Fruit fly (Drosophila melanogaster) whole organism, embryonic: Measurements from ENCODE around the gene dj-1beta.

Experiments
- Ada2b ChIP-seq: fragments of 200-800 bp; sonication (Bioruptor generic); IDR thresholded peaks from 2 replicates; pipeline ENCODE4 v1.3.6; 2022; ENCODE audit warnings: missing biosample characterization, missing genetic modification characterization
- CG10959 ChIP-seq: fragments of 200-800 bp; sonication (Bioruptor generic); IDR thresholded peaks from 2 replicates; pipeline ENCODE4 v1.3.6; 2022; ENCODE audit warnings: missing biosample characterization, missing genetic modification characterization
- CG12155 ChIP-seq: fragments of 200-800 bp; sonication (Bioruptor generic); optimal IDR thresholded peaks from 3 replicates; lab custom pipeline; 2016; ENCODE audit warnings: missing biosample characterization, missing genetic modification characterization
- CG12659 ChIP-seq: fragments of 200-800 bp; sonication (Bioruptor generic); optimal IDR thresholded peaks from 3 replicates; lab custom pipeline; 2017; ENCODE audit warnings: mild to moderate bottlenecking, missing biosample characterization, missing genetic modification reagents, missing genetic modification characterization
- CG12942 ChIP-seq: fragments of 200-800 bp; sonication (Bioruptor generic); optimal IDR thresholded peaks from 3 replicates; lab custom pipeline; 2016; ENCODE audit warnings: missing biosample characterization, missing genetic modification characterization
- CG14860 ChIP-seq: fragments of 200-800 bp; sonication (Bioruptor generic); IDR thresholded peaks from 3 replicates; pipeline ENCODE4 v1.3.6; 2022; ENCODE audit warnings: missing biosample characterization, missing genetic modification characterization; ENCODE audit not compliant: partially characterized antibody
- CG15011 ChIP-seq: fragments of 200-800 bp; sonication (Bioruptor generic); optimal IDR thresholded peaks from 3 replicates; lab custom pipeline; 2018; ENCODE audit warnings: missing biosample characterization, mild to moderate bottlenecking, missing genetic modification characterization
- CG1529 ChIP-seq: fragments of 200-800 bp; sonication (Bioruptor generic); optimal IDR thresholded peaks from 3 replicates; lab custom pipeline; 2018; ENCODE audit warnings: missing biosample characterization, missing genetic modification characterization
- CG15696 ChIP-seq: fragments of 200-800 bp; sonication (Bioruptor generic); optimal IDR thresholded peaks from 2 replicates; lab custom pipeline; 2019; ENCODE audit warnings: missing biosample characterization, mild to moderate bottlenecking, missing genetic modification characterization, moderate library complexity
- CG16863 ChIP-seq: fragments of 200-800 bp; sonication (Bioruptor generic); optimal IDR thresholded peaks from 3 replicates; lab custom pipeline; 2016; ENCODE audit warnings: missing biosample characterization, missing genetic modification characterization
- CG17829 ChIP-seq: fragments of 200-800 bp; optimal IDR thresholded peaks from 2 replicates; lab custom pipeline; 2019; ENCODE audit warnings: missing biosample characterization, mild to moderate bottlenecking, missing genetic modification characterization, moderate library complexity
- CG32772 ChIP-seq: fragments of 200-800 bp; sonication (Bioruptor generic); IDR thresholded peaks from 2 replicates; pipeline ENCODE4 v1.3.6; 2022; ENCODE audit warnings: missing biosample characterization, missing genetic modification characterization
- CG4424 ChIP-seq: fragments of 200-800 bp; sonication (Bioruptor generic); optimal IDR thresholded peaks from 3 replicates; lab custom pipeline; 2016; ENCODE audit warnings: missing biosample characterization, missing genetic modification characterization
- CG4707 ChIP-seq: fragments of 200-800 bp; sonication (Bioruptor generic); optimal IDR thresholded peaks from 2 replicates; lab custom pipeline; 2018; ENCODE audit warnings: missing biosample characterization, mild to moderate bottlenecking, missing genetic modification characterization, moderate library complexity
- CG8388 ChIP-seq: fragments of 200-800 bp; sonication (Bioruptor generic); optimal IDR thresholded peaks from 2 replicates; lab custom pipeline; 2019; ENCODE audit warnings: missing biosample characterization, mild to moderate bottlenecking, missing genetic modification characterization, moderate library complexity
- CG9727 ChIP-seq: fragments of 200-800 bp; sonication (Bioruptor generic); optimal IDR thresholded peaks from 3 replicates; lab custom pipeline; 2017; ENCODE audit warnings: missing biosample characterization, mild to moderate bottlenecking, missing genetic modification characterization
- Dbx ChIP-seq: fragments of 200-800 bp; sonication (Bioruptor generic); IDR thresholded peaks from 3 replicates; pipeline ENCODE4 v1.3.6; 2022; ENCODE audit warnings: missing biosample characterization, missing genetic modification characterization
- E2f1 ChIP-seq: fragments of 200-800 bp; sonication (Bioruptor generic); IDR thresholded peaks from 2 replicates; pipeline ENCODE4 v1.3.6; 2022; ENCODE audit warnings: missing biosample characterization, missing genetic modification characterization
- Eip74EF ChIP-seq, 2 experiments: fragments of 200-800 bp in 1 of 2; fragments of >200 bp in 1 of 2; sonication (Bioruptor generic) in 1 of 2; optimal IDR thresholded peaks; 2 replicates each; lab custom pipeline; 2017 to 2019; ENCODE audit warnings: missing biosample characterization in 2 of 2, missing genetic modification characterization in 2 of 2, mild to moderate bottlenecking in 1 of 2, moderate library complexity in 1 of 2
- Ets97D ChIP-seq: fragments of 200-800 bp; sonication (Bioruptor generic); optimal IDR thresholded peaks from 3 replicates; lab custom pipeline; 2016; ENCODE audit warnings: missing biosample characterization, missing genetic modification characterization
- Kr ChIP-seq: fragments of 200-800 bp; sonication (Bioruptor generic); optimal IDR thresholded peaks from 2 replicates; lab custom pipeline; 2017; ENCODE audit warnings: missing biosample characterization, mild to moderate bottlenecking, missing genetic modification characterization
- Mad ChIP-seq: fragments of 200-800 bp; sonication (Bioruptor generic); optimal IDR thresholded peaks from 2 replicates; lab custom pipeline; 2016; ENCODE audit warnings: missing biosample characterization, missing genetic modification characterization
- Max ChIP-seq: fragments of 200-800 bp; sonication (Bioruptor generic); optimal IDR thresholded peaks from 2 replicates; lab custom pipeline; 2016; ENCODE audit warnings: missing biosample characterization, mild to moderate bottlenecking, missing genetic modification characterization
- Med ChIP-seq: fragments of 200-800 bp; sonication (Bioruptor generic); peaks from one replicate; lab custom pipeline; 2016; ENCODE audit warnings: missing biosample characterization, missing genetic modification characterization, mild to moderate bottlenecking, inconsistent platforms, moderate library complexity
- NC2β ChIP-seq: fragments of 200-800 bp; sonication (Bioruptor generic); optimal IDR thresholded peaks from 2 replicates; lab custom pipeline; 2016; ENCODE audit warnings: missing biosample characterization, missing genetic modification characterization
- NK7.1 ChIP-seq: fragments of 200-800 bp; sonication (Bioruptor generic); optimal IDR thresholded peaks from 3 replicates; lab custom pipeline; 2016; ENCODE audit warnings: missing biosample characterization, missing genetic modification characterization
- Neu2 ChIP-seq: fragments of 200-800 bp; sonication (Bioruptor generic); optimal IDR thresholded peaks from 3 replicates; lab custom pipeline; 2016; ENCODE audit warnings: missing biosample characterization, missing genetic modification characterization, borderline replicate concordance
- Nf-YB ChIP-seq: fragments of 200-800 bp; sonication (Bioruptor generic); optimal IDR thresholded peaks from 3 replicates; lab custom pipeline; 2019; ENCODE audit warnings: missing biosample characterization, mild to moderate bottlenecking, missing genetic modification characterization, moderate library complexity
- Pdp1 ChIP-seq, 2 experiments: fragments of 200-800 bp; sonication (Bioruptor generic); optimal IDR thresholded peaks; 3 replicates each; lab custom pipeline; 2016; ENCODE audit warnings: missing biosample characterization in 2 of 2, missing genetic modification characterization in 2 of 2, mild to moderate bottlenecking in 1 of 2, moderate library complexity in 1 of 2
- abd-A ChIP-seq: fragments of 200-800 bp; sonication (Bioruptor generic); optimal IDR thresholded peaks from 3 replicates; lab custom pipeline; 2019; ENCODE audit warnings: missing biosample characterization, mild to moderate bottlenecking, missing genetic modification characterization, moderate library complexity
- ara ChIP-seq: fragments of 200-800 bp; sonication (Bioruptor generic); IDR thresholded peaks from 2 replicates; pipeline ENCODE4 v1.3.6; 2022; ENCODE audit warnings: missing biosample characterization, missing genetic modification characterization
- bab2 ChIP-seq: fragments of 200-800 bp; sonication (Bioruptor generic); optimal IDR thresholded peaks from 2 replicates; lab custom pipeline; 2016; ENCODE audit warnings: missing biosample characterization, missing genetic modification characterization
- dmrt11E ChIP-seq: fragments of 200-800 bp; sonication (Bioruptor generic); optimal IDR thresholded peaks from 3 replicates; lab custom pipeline; 2018; ENCODE audit warnings: missing biosample characterization, mild to moderate bottlenecking, missing genetic modification characterization, moderate library complexity
- dpn ChIP-seq, 2 experiments: fragments of 200-800 bp; sonication (Bioruptor generic); optimal IDR thresholded peaks; 3 replicates each; lab custom pipeline; 2016; ENCODE audit warnings: missing biosample characterization in 2 of 2, missing genetic modification characterization in 2 of 2
- ewg ChIP-seq: fragments of 200-800 bp; sonication (Bioruptor generic); optimal IDR thresholded peaks from 3 replicates; lab custom pipeline; 2017; ENCODE audit warnings: mild to moderate bottlenecking, missing biosample characterization, missing genetic modification reagents, missing genetic modification characterization
- gcm2 ChIP-seq: fragments of 200-800 bp; sonication (Bioruptor generic); optimal IDR thresholded peaks from 2 replicates; lab custom pipeline; 2016; ENCODE audit warnings: missing biosample characterization, missing genetic modification characterization
- jumu ChIP-seq: fragments of 200-800 bp; sonication (Bioruptor generic); optimal IDR thresholded peaks from 3 replicates; lab custom pipeline; 2016; ENCODE audit warnings: missing biosample characterization, missing genetic modification characterization
- kay ChIP-seq: fragments of 200-800 bp; sonication (Bioruptor generic); optimal IDR thresholded peaks from 2 replicates; lab custom pipeline; 2016; ENCODE audit warnings: missing biosample characterization, missing genetic modification characterization
- kni ChIP-seq: fragments of 200-800 bp; sonication (Bioruptor generic); optimal IDR thresholded peaks from 3 replicates; lab custom pipeline; 2017; ENCODE audit warnings: mild to moderate bottlenecking, missing biosample characterization, missing genetic modification reagents, missing genetic modification characterization
- lmd ChIP-seq: fragments of 200-800 bp; sonication (Bioruptor generic); IDR thresholded peaks from 2 replicates; pipeline ENCODE4 v1.3.6; 2022; ENCODE audit warnings: missing biosample characterization, missing genetic modification characterization
- mam ChIP-seq: fragments of 200-800 bp; sonication (Bioruptor generic); optimal IDR thresholded peaks from 3 replicates; lab custom pipeline; 2016; ENCODE audit warnings: missing biosample characterization, missing genetic modification characterization
- nmo ChIP-seq: fragments of 200-800 bp; sonication (Bioruptor generic); optimal IDR thresholded peaks from 2 replicates; lab custom pipeline; 2018; ENCODE audit warnings: missing biosample characterization, mild to moderate bottlenecking, missing genetic modification characterization, moderate library complexity
- scrt ChIP-seq: fragments of 200-800 bp; sonication (Bioruptor generic); optimal IDR thresholded peaks from 2 replicates; lab custom pipeline; 2018; ENCODE audit warnings: missing biosample characterization, mild to moderate bottlenecking, missing genetic modification characterization, moderate library complexity
- slbo ChIP-seq: fragments of 200-800 bp; sonication (Bioruptor generic); IDR thresholded peaks from 2 replicates; pipeline ENCODE4 v1.3.6; 2022; ENCODE audit warnings: missing biosample characterization, missing genetic modification characterization
- so ChIP-seq: fragments of 200-800 bp; sonication (Bioruptor generic); IDR thresholded peaks from 3 replicates; pipeline ENCODE4 v1.3.6; 2022; ENCODE audit warnings: missing biosample characterization, missing genetic modification characterization
- stc ChIP-seq: fragments of 200-800 bp; sonication (Bioruptor generic); IDR thresholded peaks from 2 replicates; pipeline ENCODE4 v1.3.6; 2022; ENCODE audit warnings: missing biosample characterization, missing genetic modification characterization
- tll ChIP-seq, 2 experiments: fragments of 200-800 bp in 1 of 2; fragments of >200 bp in 1 of 2; sonication (Bioruptor generic) in 1 of 2; optimal IDR thresholded peaks; 2 replicates each; lab custom pipeline; 2017 to 2019; ENCODE audit warnings: missing biosample characterization in 2 of 2, missing genetic modification characterization in 2 of 2, mild to moderate bottlenecking in 1 of 2, moderate library complexity in 1 of 2
- ttk ChIP-seq: fragments of 200-800 bp; sonication (Bioruptor generic); IDR thresholded peaks from 2 replicates; pipeline ENCODE4 v2.1.2; 2022; ENCODE audit warnings: missing biosample characterization, missing genetic modification characterization
- tx ChIP-seq: fragments of 200-800 bp; sonication (Bioruptor generic); optimal IDR thresholded peaks from 2 replicates; lab custom pipeline; 2016; ENCODE audit warnings: missing biosample characterization, missing genetic modification characterization
- vvl ChIP-seq: fragments of 200-800 bp; sonication (Bioruptor generic); IDR thresholded peaks from 2 replicates; pipeline ENCODE4 v1.3.6; 2022; ENCODE audit warnings: missing biosample characterization, missing genetic modification characterization

dj-1beta gene

DNA sequence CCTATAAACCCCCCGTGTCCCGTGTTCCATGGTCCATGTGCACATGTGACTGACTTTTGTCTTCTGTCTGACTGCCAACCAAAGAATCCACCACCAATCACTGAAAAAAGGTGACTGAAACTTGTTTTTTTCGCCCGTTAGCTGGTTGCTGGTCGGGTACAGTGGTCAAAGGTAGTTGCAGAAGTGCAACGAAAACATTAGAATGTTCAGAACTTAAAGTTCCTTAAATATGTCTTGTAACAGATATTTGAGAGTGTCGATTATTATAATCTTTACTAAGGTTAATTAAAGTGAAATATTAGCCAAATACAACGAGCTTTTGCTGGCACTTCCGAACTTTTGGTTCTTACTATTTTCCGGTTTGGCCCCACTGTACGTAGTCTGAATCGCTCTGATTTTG, 45.8 kb upstream of the dj-1beta start (continued):
- TF ChIP-seq CG4707 (GFP tag; lab: Kevin White, UChicago), result peak; percentile 77
- TF ChIP-seq CG9727 (GFP tag; lab: Kevin White, UChicago), result peak; percentile 63
- TF ChIP-seq slbo (GFP tag; lab: Robert Waterston, UW), result peak; percentile 7; the same call in 1 of the 2 replicates
- TF ChIP-seq jumu, result peak; percentile 29
- peak; percentile 38 for TF ChIP-seq NC2β
- TF ChIP-seq Max (GFP tag; lab: Kevin White, UChicago), result peak; percentile 27
- TF ChIP-seq lmd (GFP tag; lab: Robert Waterston, UW), result peak; percentile 37; the same call in 1 of the 2 replicates
- TF ChIP-seq CG17829 (tag; lab: Kevin White, UChicago), result peak; percentile 63
- TF ChIP-seq ewg (GFP tag; lab: Kevin White, UChicago), result peak; percentile 19
- no peak for TF ChIP-seq NK7.1
- TF ChIP-seq CG1529 (GFP tag; lab: Kevin White, UChicago), result peak; percentile 33
- TF ChIP-seq tll (GFP tag; optimal IDR thresholded peaks at IDR 0.05; lab: Kevin White, UChicago), result peak in 1 of 2 experiments; percentile 53
- peak; percentile 76 for TF ChIP-seq kni (GFP tag; lab: Kevin White, UChicago)
- no peak for TF ChIP-seq CG12942 (GFP tag; lab: Kevin White, UChicago)
- TF ChIP-seq gcm2 (GFP tag; lab: Kevin White, UChicago), result no peak
- TF ChIP-seq bab2 (GFP tag; lab: Kevin White, UChicago), result peak; percentile 21
- TF ChIP-seq CG16863, result peak; percentile 31
- TF ChIP-seq Eip74EF (GFP tag; optimal IDR thresholded peaks at IDR 0.05; lab: Kevin White, UChicago), result no peak
- peak; percentile 77 for TF ChIP-seq dmrt11E (tag; lab: Kevin White, UChicago)
- peak; percentile 70 for TF ChIP-seq CG4424 (GFP tag; lab: Kevin White, UChicago)
- no peak for TF ChIP-seq scrt (GFP tag; lab: Kevin White, UChicago)
- TF ChIP-seq CG15696, result peak; percentile 60
- TF ChIP-seq Med (GFP tag; lab: Kevin White, UChicago), result peak; percentile 84
- no peak for TF ChIP-seq Ets97D (GFP tag; lab: Kevin White, UChicago)
- TF ChIP-seq mam (GFP tag; lab: Kevin White, UChicago), result peak; percentile 34
- peak; percentile 29 to 54 for TF ChIP-seq Pdp1 (GFP tag; optimal IDR thresholded peaks at IDR 0.05; lab: Kevin White, UChicago)
- peak; percentile 19 to 27 for TF ChIP-seq dpn (GFP tag; optimal IDR thresholded peaks at IDR 0.05; lab: Kevin White, UChicago)
- TF ChIP-seq CG12155 (GFP tag; lab: Kevin White, UChicago), result no peak
- TF ChIP-seq abd-A (tag; lab: Kevin White, UChicago), result no peak
- no peak for TF ChIP-seq CG14860 (GFP tag; lab: Robert Waterston, UW)
- 0 out of 2 replicates have a peak, but pooled peaks have one; percentile 36 for TF ChIP-seq Ada2b (GFP tag; lab: Robert Waterston, UW)
- peak; percentile 66 for TF ChIP-seq ara (GFP tag; lab: Robert Waterston, UW)
- TF ChIP-seq CG15011 (GFP tag; lab: Kevin White, UChicago), result no peak
- peak; percentile 37 for TF ChIP-seq Nf-YB (GFP tag; lab: Kevin White, UChicago)
- peak; percentile 52 for TF ChIP-seq CG32772
- TF ChIP-seq CG10959, result 0 out of 2 replicates have a peak, but pooled peaks have one; percentile 30
- peak; percentile 49; the same call in 1 of the 3 replicates for TF ChIP-seq so (GFP tag; lab: Robert Waterston, UW)
- TF ChIP-seq Mad (GFP tag; lab: Kevin White, UChicago), result no peak
- TF ChIP-seq ttk (GFP tag; lab: Robert Waterston, UW), result 0 out of 2 replicates have a peak, but pooled peaks have one; percentile 44
- TF ChIP-seq CG12659 (GFP tag; lab: Kevin White, UChicago), result peak; percentile 13
- peak; percentile 17; the same call in 1 of the 2 replicates for TF ChIP-seq vvl
- peak; percentile 68 for TF ChIP-seq CG8388 (GFP tag; lab: Kevin White, UChicago)
- TF ChIP-seq E2f1 (GFP tag; lab: Robert Waterston, UW), result peak; percentile 53
- TF ChIP-seq tx (GFP tag; lab: Kevin White, UChicago), result peak; percentile 14
- peak; percentile 63 for TF ChIP-seq nmo (GFP tag; lab: Kevin White, UChicago)
- TF ChIP-seq Dbx (GFP tag; lab: Robert Waterston, UW), result no peak
- peak; percentile 31 for TF ChIP-seq Kr
- TF ChIP-seq Neu2, result peak; percentile 28
- TF ChIP-seq kay (GFP tag; lab: Kevin White, UChicago), result no peak
- peak; percentile 46 for TF ChIP-seq stc (GFP tag; lab: Robert Waterston, UW)
